Fruit fly (Drosophila melanogaster) whole organism, embryonic: ENCODE results near the gene Glut1.

ENCODE experiments used
- Ada2b ChIP-seq: fragments of 200-800 bp; sonication (Bioruptor generic); IDR thresholded peaks from 2 replicates; pipeline ENCODE4 v1.3.6; 2022; ENCODE audit warnings: missing biosample characterization, missing genetic modification characterization
- Blimp-1 ChIP-seq: fragments of 200-800 bp; sonication (Bioruptor generic); optimal IDR thresholded peaks from 3 replicates; lab custom pipeline; 2018; ENCODE audit warnings: missing biosample characterization, missing genetic modification characterization, mild to moderate bottlenecking, moderate library complexity, missing genetic modification reagents
- BtbVII ChIP-seq: fragments of 200-800 bp; sonication (Bioruptor generic); optimal IDR thresholded peaks from 3 replicates; lab custom pipeline; 2017; ENCODE audit warnings: missing biosample characterization, mild to moderate bottlenecking, missing genetic modification characterization
- CG11696 ChIP-seq: fragments of 200-800 bp; sonication (Bioruptor generic); IDR thresholded peaks from 2 replicates; pipeline ENCODE4 v1.3.6; 2022; ENCODE audit warnings: missing biosample characterization, missing genetic modification characterization
- CG12769 ChIP-seq: fragments of 200-800 bp; sonication (Bioruptor generic); optimal IDR thresholded peaks from 2 replicates; lab custom pipeline; 2019; ENCODE audit warnings: missing biosample characterization, mild to moderate bottlenecking, missing genetic modification characterization, moderate library complexity
- CG13287 ChIP-seq: fragments of 200-800 bp; sonication (Bioruptor generic); IDR thresholded peaks from 2 replicates; pipeline ENCODE4 v1.3.6; 2022; ENCODE audit warnings: missing biosample characterization, missing genetic modification characterization; ENCODE audit not compliant: partially characterized antibody
- CG1529 ChIP-seq: fragments of 200-800 bp; sonication (Bioruptor generic); optimal IDR thresholded peaks from 3 replicates; lab custom pipeline; 2018; ENCODE audit warnings: missing biosample characterization, missing genetic modification characterization
- CG17359 ChIP-seq: fragments of 200-800 bp; sonication (Bioruptor generic); optimal IDR thresholded peaks from 3 replicates; lab custom pipeline; 2018; ENCODE audit warnings: missing biosample characterization, mild to moderate bottlenecking, missing genetic modification characterization, moderate library complexity
- CG17568 ChIP-seq: fragments of 200-800 bp; sonication (Bioruptor generic); optimal IDR thresholded peaks from 2 replicates; lab custom pipeline; 2018; ENCODE audit warnings: missing biosample characterization, mild to moderate bottlenecking, missing genetic modification characterization, moderate library complexity
- CG18764 ChIP-seq: fragments of 200-800 bp; sonication (Bioruptor generic); optimal IDR thresholded peaks from 3 replicates; lab custom pipeline; 2016; ENCODE audit warnings: missing biosample characterization, missing genetic modification characterization
- CG2202 ChIP-seq: fragments of 200-800 bp; sonication (Bioruptor generic); optimal IDR thresholded peaks from 2 replicates; lab custom pipeline; 2018; ENCODE audit warnings: missing biosample characterization, mild to moderate bottlenecking, missing genetic modification characterization
- CG34224 ChIP-seq: fragments of 200-800 bp; sonication (Bioruptor generic); IDR thresholded peaks from 3 replicates; pipeline ENCODE4 v1.3.6; 2022; ENCODE audit warnings: missing biosample characterization, missing genetic modification characterization; ENCODE audit not compliant: partially characterized antibody
- CG3726 ChIP-seq: fragments of 200-800 bp; sonication (Bioruptor generic); IDR thresholded peaks from 3 replicates; pipeline ENCODE4, ENCODE4 v1.3.6; 2022; ENCODE audit warnings: missing biosample characterization, missing genetic modification characterization
- CG42726 ChIP-seq: fragments of 200-800 bp; sonication (Bioruptor generic); IDR thresholded peaks from 2 replicates; pipeline ENCODE4 v1.3.6; 2022; ENCODE audit warnings: missing biosample characterization, missing genetic modification characterization; ENCODE audit not compliant: partially characterized antibody
- CG7556 ChIP-seq: fragments of 200-800 bp; sonication (Bioruptor generic); optimal IDR thresholded peaks from 2 replicates; lab custom pipeline; 2017; ENCODE audit warnings: missing biosample characterization, mild to moderate bottlenecking, missing genetic modification characterization
- CG7928 ChIP-seq: fragments of 200-800 bp; sonication (Bioruptor generic); optimal IDR thresholded peaks from 2 replicates; lab custom pipeline; 2017; ENCODE audit warnings: missing biosample characterization, mild to moderate bottlenecking, missing genetic modification characterization
- CG9817 ChIP-seq: fragments of 200-800 bp; sonication (Bioruptor generic); optimal IDR thresholded peaks from 2 replicates; lab custom pipeline; 2018; ENCODE audit warnings: missing biosample characterization, mild to moderate bottlenecking, missing genetic modification characterization, moderate library complexity
- CHES-1-like ChIP-seq: fragments of 200-800 bp; sonication (Bioruptor generic); optimal IDR thresholded peaks from 2 replicates; lab custom pipeline; 2016; ENCODE audit warnings: missing biosample characterization, missing genetic modification characterization
- Chrac-16 ChIP-seq: fragments of 200-800 bp; sonication (Bioruptor generic); optimal IDR thresholded peaks from 3 replicates; lab custom pipeline; 2016; ENCODE audit warnings: missing biosample characterization, missing genetic modification characterization
- CoRest ChIP-seq: fragments of 200-800 bp; sonication (Bioruptor generic); optimal IDR thresholded peaks from 3 replicates; lab custom pipeline; 2018; ENCODE audit warnings: missing biosample characterization, mild to moderate bottlenecking, missing genetic modification characterization, moderate library complexity
- HHEX ChIP-seq: fragments of 200-800 bp; sonication (Bioruptor generic); optimal IDR thresholded peaks from 3 replicates; lab custom pipeline; 2017; ENCODE audit warnings: missing biosample characterization, mild to moderate bottlenecking, missing genetic modification characterization, missing genetic modification reagents
- Hand ChIP-seq: fragments of 200-800 bp; sonication (Bioruptor generic); optimal IDR thresholded peaks from 2 replicates; lab custom pipeline; 2017; ENCODE audit warnings: mild to moderate bottlenecking, missing biosample characterization, missing genetic modification reagents, missing genetic modification characterization
- Lpt ChIP-seq: fragments of >200 bp; optimal IDR thresholded peaks from 2 replicates; lab custom pipeline; 2018; ENCODE audit warnings: missing biosample characterization, missing genetic modification characterization
- NC2β ChIP-seq: fragments of 200-800 bp; sonication (Bioruptor generic); optimal IDR thresholded peaks from 2 replicates; lab custom pipeline; 2016; ENCODE audit warnings: missing biosample characterization, missing genetic modification characterization
- NK7.1 ChIP-seq: fragments of 200-800 bp; sonication (Bioruptor generic); optimal IDR thresholded peaks from 3 replicates; lab custom pipeline; 2016; ENCODE audit warnings: missing biosample characterization, missing genetic modification characterization
- Nf-YA ChIP-seq: fragments of 200-800 bp; sonication (Bioruptor generic); IDR thresholded peaks from 2 replicates; pipeline ENCODE4 v1.3.6; 2022; ENCODE audit warnings: missing biosample characterization, missing genetic modification characterization
- Pdp1 ChIP-seq, 2 experiments: fragments of 200-800 bp; sonication (Bioruptor generic); optimal IDR thresholded peaks; 3 replicates each; lab custom pipeline; 2016; ENCODE audit warnings: missing biosample characterization in 2 of 2, missing genetic modification characterization in 2 of 2, mild to moderate bottlenecking in 1 of 2, moderate library complexity in 1 of 2
- Ptx1 ChIP-seq: fragments of 200-800 bp; sonication (Bioruptor generic); IDR thresholded peaks from 2 replicates; pipeline ENCODE4 v1.3.6; 2022; ENCODE audit warnings: missing biosample characterization, missing genetic modification characterization
- Stat92E ChIP-seq, 3 experiments: fragments of >200 bp in 2 of 3; fragments of 200-800 bp in 1 of 3; sonication (Bioruptor generic) in 1 of 3; optimal IDR thresholded peaks; 2 replicates each; lab custom pipeline; 2017 to 2019; ENCODE audit warnings: missing biosample characterization in 3 of 3, missing genetic modification characterization in 3 of 3, mild to moderate bottlenecking in 1 of 3, moderate library complexity in 1 of 3
- Xbp1 ChIP-seq: fragments of 200-800 bp; sonication (Bioruptor generic); optimal IDR thresholded peaks from 3 replicates; lab custom pipeline; 2016; ENCODE audit warnings: missing biosample characterization, mild to moderate bottlenecking, missing genetic modification characterization
- Xrp1 ChIP-seq: fragments of 200-800 bp; sonication (Bioruptor generic); IDR thresholded peaks from 2 replicates; pipeline ENCODE4 v1.3.6; 2022; ENCODE audit warnings: missing biosample characterization, missing genetic modification characterization
- az2 ChIP-seq: fragments of 200-800 bp; sonication (Bioruptor generic); optimal IDR thresholded peaks from 3 replicates; lab custom pipeline; 2016; ENCODE audit warnings: missing biosample characterization, missing genetic modification characterization
- bcd ChIP-seq: fragments of 200-800 bp; sonication (Bioruptor generic); optimal IDR thresholded peaks from 2 replicates; lab custom pipeline; 2017; ENCODE audit warnings: missing biosample characterization, mild to moderate bottlenecking, missing genetic modification characterization
- chif ChIP-seq, 2 experiments: fragments of 200-800 bp; sonication (Bioruptor generic); optimal IDR thresholded peaks; 3 replicates each; lab custom pipeline; 2016; ENCODE audit warnings: missing biosample characterization in 2 of 2, missing genetic modification characterization in 2 of 2
- crol ChIP-seq: fragments of 200-800 bp; sonication (Bioruptor generic); IDR thresholded peaks from 2 replicates; pipeline ENCODE4 v1.3.6; 2022; ENCODE audit warnings: missing biosample characterization, missing genetic modification characterization
- dm ChIP-seq: fragments of 200-800 bp; sonication (Bioruptor generic); optimal IDR thresholded peaks from 3 replicates; lab custom pipeline; 2016; ENCODE audit warnings: missing biosample characterization, missing genetic modification characterization
- dpn ChIP-seq, 2 experiments: fragments of 200-800 bp; sonication (Bioruptor generic); optimal IDR thresholded peaks; 3 replicates each; lab custom pipeline; 2016; ENCODE audit warnings: missing biosample characterization in 2 of 2, missing genetic modification characterization in 2 of 2
- esg ChIP-seq: fragments of 200-800 bp; sonication (Bioruptor generic); conservative IDR thresholded peaks from 2 replicates; pipeline ENCODE4 v1.3.6; 2022; ENCODE audit warnings: missing biosample characterization, missing genetic modification characterization
- exex ChIP-seq: fragments of 200-800 bp; sonication (Bioruptor generic); optimal IDR thresholded peaks from 4 replicates; lab custom pipeline; 2018; ENCODE audit warnings: missing biosample characterization, mild to moderate bottlenecking, missing genetic modification characterization, moderate library complexity
- fd3F ChIP-seq: fragments of 200-800 bp; sonication (Bioruptor generic); optimal IDR thresholded peaks from 2 replicates; lab custom pipeline; 2018; ENCODE audit warnings: missing biosample characterization, mild to moderate bottlenecking, missing genetic modification characterization, moderate library complexity
- fd64A ChIP-seq: fragments of 200-800 bp; sonication (Bioruptor generic); optimal IDR thresholded peaks from 3 replicates; lab custom pipeline; 2018; ENCODE audit warnings: missing biosample characterization, mild to moderate bottlenecking, missing genetic modification characterization
- klu ChIP-seq: fragments of 200-800 bp; sonication (Bioruptor generic); IDR thresholded peaks from 2 replicates; pipeline ENCODE4 v1.3.6; 2022; ENCODE audit warnings: missing biosample characterization, missing genetic modification characterization
- lilli ChIP-seq: fragments of 200-800 bp; sonication (Bioruptor generic); optimal IDR thresholded peaks from 3 replicates; lab custom pipeline; 2016; ENCODE audit warnings: missing biosample characterization, missing genetic modification characterization
- lov ChIP-seq, 2 experiments: fragments of 200-800 bp in 1 of 2; fragments of >200 bp in 1 of 2; sonication (Bioruptor generic) in 1 of 2; IDR thresholded peaks in 1 of 2; optimal IDR thresholded peaks in 1 of 2; 2 replicates in 1 of 2; 3 replicates in 1 of 2; pipeline versions ENCODE4 v1.3.6 to Lab custom; 2017 to 2022; ENCODE audit warnings: missing biosample characterization in 1 of 2, missing genetic modification characterization in 1 of 2
- otp ChIP-seq: fragments of 200-800 bp; sonication (Bioruptor generic); IDR thresholded peaks from 3 replicates; pipeline ENCODE4, ENCODE4 v1.3.6; 2022; ENCODE audit warnings: missing biosample characterization, missing genetic modification characterization
- peb ChIP-seq: fragments of 200-800 bp; sonication (Bioruptor generic); IDR thresholded peaks from 2 replicates; pipeline ENCODE4 v1.3.6; 2022; ENCODE audit warnings: missing biosample characterization, missing genetic modification characterization
- pros ChIP-seq: fragments of 200-800 bp; sonication (Bioruptor generic); optimal IDR thresholded peaks from 3 replicates; lab custom pipeline; 2019; ENCODE audit warnings: missing biosample characterization, mild to moderate bottlenecking, missing genetic modification characterization, moderate library complexity
- ro ChIP-seq: fragments of 200-800 bp; sonication (Bioruptor generic); IDR thresholded peaks from 2 replicates; pipeline ENCODE4 v1.3.6; 2022; ENCODE audit warnings: missing biosample characterization, missing genetic modification characterization
- zfh2 ChIP-seq: fragments of 200-800 bp; sonication (Bioruptor generic); optimal IDR thresholded peaks from 2 replicates; lab custom pipeline; 2016; ENCODE audit warnings: missing biosample characterization, missing genetic modification characterization

Gene Glut1

dm6 chr3L:904364-904763 is 9.5 kb upstream of the Glut1 start (continued):
- TF ChIP-seq Lpt (GFP tag; lab: Kevin White, UChicago): no peak
- TF ChIP-seq Chrac-16 (GFP tag; lab: Kevin White, UChicago): peak; percentile 46
- TF ChIP-seq CG12769 (tag; lab: Kevin White, UChicago): peak; percentile 36
- no peak for TF ChIP-seq BtbVII
- TF ChIP-seq Ptx1 (GFP tag; lab: Robert Waterston, UW): peak; percentile 58
- TF ChIP-seq CG7556: peak; percentile 24
- TF ChIP-seq Hand (GFP tag; lab: Kevin White, UChicago): no peak
- TF ChIP-seq otp (GFP tag; lab: Robert Waterston, UW): peak; percentile 58; the same call in 1 of the 3 replicates
- no peak for TF ChIP-seq CG42726 (GFP tag; lab: Robert Waterston, UW)
- TF ChIP-seq CG18764: peak; percentile 21
- no peak for TF ChIP-seq CG13287
- no peak for TF ChIP-seq exex (tag; lab: Kevin White, UChicago)
- TF ChIP-seq pros: no peak
- no peak for TF ChIP-seq Stat92E (GFP tag; optimal IDR thresholded peaks at IDR 0.05; lab: Kevin White, UChicago)
- TF ChIP-seq lov (optimal IDR thresholded peaks at IDR 0.05; lab: Kevin White, UChicago): no peak
- peak; percentile 72; the same call in 2 of the 3 replicates for TF ChIP-seq lov (GFP tag; IDR thresholded peaks at IDR 0.05; lab: Robert Waterston, UW)
- peak; percentile 5 to 44 for TF ChIP-seq dpn (GFP tag; optimal IDR thresholded peaks at IDR 0.05; lab: Kevin White, UChicago)
- peak; percentile 49 for TF ChIP-seq NC2β (GFP tag; lab: Kevin White, UChicago)
- 0 out of 2 replicates have a peak, but pooled peaks have one; percentile 23 for TF ChIP-seq ro (GFP tag; lab: Robert Waterston, UW)
- no peak for TF ChIP-seq zfh2 (GFP tag; lab: Kevin White, UChicago)
- peak; percentile 68 for TF ChIP-seq az2 (GFP tag; lab: Kevin White, UChicago)
- TF ChIP-seq CHES-1-like: no peak
- peak; percentile 72 for TF ChIP-seq CoRest (tag; lab: Kevin White, UChicago)
- TF ChIP-seq HHEX (GFP tag; lab: Kevin White, UChicago): no peak
- TF ChIP-seq CG17568 (GFP tag; lab: Kevin White, UChicago): no peak
- TF ChIP-seq dm (GFP tag; lab: Kevin White, UChicago): peak; percentile 5
- no peak for TF ChIP-seq CG11696 (GFP tag; lab: Robert Waterston, UW)
- peak; percentile 13 for TF ChIP-seq NK7.1 (GFP tag; lab: Kevin White, UChicago)
- no peak for TF ChIP-seq CG3726
- TF ChIP-seq CG17359 (tag; lab: Kevin White, UChicago): peak; percentile 54
- peak; percentile 57; the same call in 1 of the 2 replicates for TF ChIP-seq peb (GFP tag; lab: Robert Waterston, UW)
- no peak for TF ChIP-seq fd3F (GFP tag; lab: Kevin White, UChicago)
- no peak for TF ChIP-seq CG7928 (GFP tag; lab: Kevin White, UChicago)
- TF ChIP-seq fd64A (GFP tag; lab: Kevin White, UChicago): peak; percentile 38
- TF ChIP-seq Ada2b (GFP tag; lab: Robert Waterston, UW): peak; percentile 37; the same call in 1 of the 2 replicates
- TF ChIP-seq bcd (GFP tag; lab: Kevin White, UChicago): peak; percentile 39
- peak; percentile 70 for TF ChIP-seq Blimp-1
- TF ChIP-seq Xrp1: peak; percentile 87
- TF ChIP-seq CG2202 (tag; lab: Kevin White, UChicago): peak; percentile 72
- TF ChIP-seq esg: peak; percentile 49; the same call in 1 of the 2 replicates
- peak; percentile 27; the same call in 1 of the 2 replicates for TF ChIP-seq Nf-YA (GFP tag; lab: Robert Waterston, UW)
- TF ChIP-seq crol: no peak
- peak; percentile 17 for TF ChIP-seq lilli
- TF ChIP-seq chif (GFP tag; optimal IDR thresholded peaks at IDR 0.05; lab: Kevin White, UChicago): peak; percentile 46 to 78
- TF ChIP-seq CG34224 (GFP tag; lab: Robert Waterston, UW): no peak
- peak; percentile 19 for TF ChIP-seq CG9817 (tag; lab: Kevin White, UChicago)
- TF ChIP-seq CG1529: peak; percentile 59
- no peak for TF ChIP-seq klu (GFP tag; lab: Robert Waterston, UW)
- TF ChIP-seq Pdp1 (GFP tag; optimal IDR thresholded peaks at IDR 0.05; lab: Kevin White, UChicago): peak; percentile 26 to 39
- peak; percentile 68 for TF ChIP-seq Xbp1 (GFP tag; lab: Kevin White, UChicago)
